Worm (Caenorhabditis elegans) whole organism, early embryonic: ENCODE results near the gene oac-14.

Experiments
- ama-1 ChIP-seq: fragments of 150-350 bp; optimal IDR thresholded peaks from 2 replicates; lab custom pipeline; 2014
- ceh-13 ChIP-seq: fragments of 200-800 bp; sonication (Bioruptor generic); optimal IDR thresholded peaks from 2 replicates; lab custom pipeline; 2018; ENCODE audit warnings: mild to moderate bottlenecking, missing genetic modification characterization, missing compliant biosample characterization
- ceh-36 ChIP-seq: sonication (generic microtip); optimal IDR thresholded peaks from 2 replicates; lab custom pipeline; 2016; ENCODE audit warnings: missing genetic modification characterization, inconsistent platforms, missing compliant biosample characterization
- ets-7 ChIP-seq: sonication (generic microtip); optimal IDR thresholded peaks from 2 replicates; lab custom pipeline; 2016; ENCODE audit warnings: missing genotype, missing genetic modification characterization, missing compliant biosample characterization
- flt-1 ChIP-seq: fragments of 200-800 bp; sonication (Bioruptor generic); IDR thresholded peaks from 2 replicates; pipeline ENCODE4 v1.3.6; 2022; ENCODE audit warnings: missing genetic modification characterization, missing compliant biosample characterization
- hmg-4 ChIP-seq: fragments of 200-800 bp; sonication (Bioruptor generic); optimal IDR thresholded peaks from 2 replicates; lab custom pipeline; 2018; ENCODE audit warnings: mild to moderate bottlenecking, missing genetic modification characterization, missing compliant biosample characterization
- hnd-1 ChIP-seq: sonication (generic microtip); optimal IDR thresholded peaks from 2 replicates; lab custom pipeline; 2016; ENCODE audit warnings: missing genetic modification characterization, missing compliant biosample characterization
- pes-1 ChIP-seq: fragments of 200-800 bp; sonication (Bioruptor generic); IDR thresholded peaks from 2 replicates; pipeline ENCODE4 v1.3.6; 2022; ENCODE audit warnings: missing genetic modification reagents, missing genetic modification characterization, missing compliant biosample characterization
- scrt-1 ChIP-seq: fragments of 200-800 bp; sonication (Bioruptor generic); IDR thresholded peaks from 2 replicates; pipeline ENCODE4 v1.3.6; 2022; ENCODE audit warnings: missing genetic modification characterization, missing compliant biosample characterization
- sea-1 ChIP-seq: fragments of 200-800 bp; sonication (Bioruptor generic); conservative IDR thresholded peaks from 2 replicates; pipeline ENCODE4 v1.3.6; 2022; ENCODE audit warnings: missing genetic modification characterization, missing compliant biosample characterization
- tbx-11 ChIP-seq: fragments of 200-800 bp; sonication (Bioruptor generic); IDR thresholded peaks from 2 replicates; pipeline ENCODE4 v1.3.6; 2022; ENCODE audit warnings: missing genetic modification characterization, missing compliant biosample characterization
- tra-4 ChIP-seq: sonication (generic microtip); optimal IDR thresholded peaks from 2 replicates; lab custom pipeline; 2017; ENCODE audit warnings: missing genetic modification characterization, missing compliant biosample characterization

- TF ChIP-seq ceh-36 (tag; lab: Kevin White, UChicago) (no peak), scrt-1 (GFP tag; lab: Robert Waterston, UW) (no peak), tbx-11 (no peak), flt-1 (no peak), ceh-13 (GFP tag; lab: Kevin White, UChicago) (no peak), tra-4 (tag; lab: Kevin White, UChicago) (no peak), pes-1 (GFP tag; lab: Robert Waterston, UW) (no peak), ama-1 (lab: Kevin White, UChicago) (no peak), hmg-4 (GFP tag; lab: Kevin White, UChicago) (no peak), hnd-1 (tag; lab: Kevin White, UChicago) (no peak), ets-7 (tag; lab: Kevin White, UChicago) (no peak), sea-1 (GFP tag; lab: Robert Waterston, UW) (no peak)
These were observed 18.8 kb downstream of the oac-14 start for ce11 chrX:10123015-10123414.
